Worm (Caenorhabditis elegans) whole organism, L4 larva: ENCODE results near the gene fbxb-96.

Experiments
- ZK337.2 ChIP-seq: fragments of 200-800 bp; sonication (Bioruptor generic); IDR thresholded peaks from 2 replicates; pipeline ENCODE4 v1.3.6; 2022; ENCODE audit warnings: missing genetic modification reagents, missing genetic modification characterization, missing compliant biosample characterization
- aha-1 ChIP-seq: fragments of 150-350 bp; peaks from one replicate; lab custom pipeline; 2014; ENCODE audit warnings: missing biosample characterization, missing genetic modification characterization
- attf-4 ChIP-seq: sonication (generic microtip); optimal IDR thresholded peaks from 3 replicates; lab custom pipeline; 2017; ENCODE audit warnings: missing biosample characterization, missing genetic modification characterization
- ceh-28 ChIP-seq: fragments of 150-350 bp; optimal IDR thresholded peaks from 2 replicates; lab custom pipeline; 2014; ENCODE audit warnings: missing biosample characterization, missing genetic modification reagents, missing genetic modification characterization
- ceh-32 ChIP-seq: sonication (generic microtip); optimal IDR thresholded peaks from 2 replicates; lab custom pipeline; 2016; ENCODE audit warnings: mild to moderate bottlenecking, missing genetic modification characterization, missing compliant biosample characterization; ENCODE audit not compliant: poor library complexity
- ceh-44 ChIP-seq: fragments of 200-800 bp; sonication (Bioruptor generic); IDR thresholded peaks from 2 replicates; pipeline ENCODE4 v1.3.6; 2022; ENCODE audit warnings: missing genetic modification reagents, missing genetic modification characterization, missing compliant biosample characterization
- ceh-62 ChIP-seq: sonication (generic microtip); optimal IDR thresholded peaks from 2 replicates; lab custom pipeline; 2017; ENCODE audit warnings: missing biosample characterization, missing genetic modification characterization
- ceh-82 ChIP-seq: sonication (generic microtip); optimal IDR thresholded peaks from 2 replicates; lab custom pipeline; 2017; ENCODE audit warnings: missing biosample characterization, missing genetic modification characterization
- ces-1 ChIP-seq: fragments of 150-350 bp; sonication (generic microtip); optimal IDR thresholded peaks from 4 replicates; lab custom pipeline; 2014; ENCODE audit warnings: missing biosample characterization, missing genetic modification reagents, missing genetic modification characterization
- ctbp-1 ChIP-seq: fragments of 200-800 bp; sonication (Bioruptor generic); IDR thresholded peaks from 2 replicates; pipeline ENCODE4 v1.3.6; 2022; ENCODE audit warnings: missing genetic modification reagents, missing genetic modification characterization, missing compliant biosample characterization
- daf-16 ChIP-seq, 3 experiments: sonication (generic microtip); optimal IDR thresholded peaks; 2 replicates each; lab custom pipeline; 2016 to 2017; ENCODE audit warnings: missing genetic modification characterization in 3 of 3, missing genetic modification reagents in 3 of 3, mild to moderate bottlenecking in 2 of 3, missing compliant biosample characterization in 2 of 3, missing biosample characterization in 1 of 3, moderate library complexity in 1 of 3
- daf-19 ChIP-seq: fragments of 200-800 bp; sonication (Bioruptor generic); conservative IDR thresholded peaks from 2 replicates; pipeline ENCODE4 v1.3.6; 2022; ENCODE audit warnings: missing genetic modification characterization, missing compliant biosample characterization
- dmd-6 ChIP-seq: fragments of 200-800 bp; sonication (Bioruptor generic); IDR thresholded peaks from 2 replicates; pipeline ENCODE4 v1.3.6; 2022; ENCODE audit warnings: missing genetic modification reagents, missing genetic modification characterization, missing compliant biosample characterization
- dmd-9 ChIP-seq: fragments of 200-800 bp; sonication (Bioruptor generic); IDR thresholded peaks from 2 replicates; pipeline ENCODE4 v1.3.6; 2022; ENCODE audit warnings: missing genetic modification reagents, missing genetic modification characterization, missing compliant biosample characterization
- egl-43 ChIP-seq: fragments of 200-800 bp; sonication (Bioruptor generic); IDR thresholded peaks from 2 replicates; pipeline ENCODE4 v1.3.6; 2022; ENCODE audit warnings: missing genetic modification reagents, missing genetic modification characterization, missing compliant biosample characterization
- fkh-10 ChIP-seq: fragments of 150-350 bp; optimal IDR thresholded peaks from 2 replicates; lab custom pipeline; 2014; ENCODE audit warnings: missing biosample characterization, missing genetic modification reagents, missing genetic modification characterization
- hlh-11 ChIP-seq: fragments of 200-800 bp; sonication (Bioruptor generic); optimal IDR thresholded peaks from 2 replicates; lab custom pipeline; 2018; ENCODE audit warnings: mild to moderate bottlenecking, missing genetic modification characterization, missing compliant biosample characterization
- hmg-1.1 ChIP-seq: fragments of 200-800 bp; sonication (Bioruptor generic); IDR thresholded peaks from 2 replicates; pipeline ENCODE4 v1.3.6; 2022; ENCODE audit warnings: missing genetic modification reagents, missing genetic modification characterization, missing compliant biosample characterization
- jun-1 ChIP-seq: fragments of 150-350 bp; optimal IDR thresholded peaks from 2 replicates; lab custom pipeline; 2014; ENCODE audit warnings: missing biosample characterization, missing genetic modification reagents, missing genetic modification characterization
- lim-7 ChIP-seq: fragments of 200-800 bp; sonication (Bioruptor generic); IDR thresholded peaks from 2 replicates; pipeline ENCODE4 v1.3.6; 2022; ENCODE audit warnings: missing genetic modification characterization, missing compliant biosample characterization
- lin-29 ChIP-seq: fragments of 200-800 bp; sonication (Bioruptor generic); IDR thresholded peaks from 2 replicates; pipeline ENCODE4 v1.3.6; 2022; ENCODE audit warnings: missing genetic modification reagents, missing genetic modification characterization, missing compliant biosample characterization
- lin-39 ChIP-seq: fragments of 150-350 bp; optimal IDR thresholded peaks from 2 replicates; lab custom pipeline; 2014; ENCODE audit warnings: missing biosample characterization, missing genetic modification reagents, missing genetic modification characterization
- madf-5 ChIP-seq, 2 experiments: fragments of 200-800 bp; sonication (Bioruptor generic); IDR thresholded peaks; 2 replicates each; pipeline ENCODE4 v1.3.6; 2022; ENCODE audit warnings: missing compliant biosample characterization in 2 of 2, missing genetic modification characterization in 2 of 2
- madf-9 ChIP-seq: fragments of 200-800 bp; sonication (Bioruptor generic); conservative IDR thresholded peaks from 2 replicates; pipeline ENCODE4 v1.3.6; 2022; ENCODE audit warnings: missing genetic modification reagents, missing genetic modification characterization, missing compliant biosample characterization
- mxl-2 ChIP-seq: fragments of 200-800 bp; sonication (Bioruptor generic); conservative IDR thresholded peaks from 2 replicates; pipeline ENCODE4 v1.3.6; 2022; ENCODE audit warnings: missing genetic modification reagents, missing genetic modification characterization, missing compliant biosample characterization
- nhr-10 ChIP-seq: fragments of 150-350 bp; optimal IDR thresholded peaks from 2 replicates; lab custom pipeline; 2014; ENCODE audit warnings: missing biosample characterization, missing genetic modification characterization
- nhr-41 ChIP-seq: fragments of 200-800 bp; sonication (Bioruptor generic); IDR thresholded peaks from 2 replicates; pipeline ENCODE4 v1.3.6; 2022; ENCODE audit warnings: missing genetic modification reagents, missing genetic modification characterization, missing compliant biosample characterization
- nhr-77 ChIP-seq: fragments of 150-350 bp; optimal IDR thresholded peaks from 2 replicates; lab custom pipeline; 2014; ENCODE audit warnings: missing biosample characterization, missing genetic modification characterization
- pha-4 ChIP-seq, 2 experiments: fragments of 150-350 bp in 1 of 2; fragments of 200-800 bp in 1 of 2; sonication (Bioruptor generic) in 1 of 2; IDR thresholded peaks in 1 of 2; optimal IDR thresholded peaks in 1 of 2; 2 replicates each; pipeline versions ENCODE4 v1.3.6 to Lab custom; 2014 to 2022; ENCODE audit warnings: missing genetic modification characterization in 2 of 2, missing genetic modification reagents in 2 of 2, missing biosample characterization in 1 of 2, missing compliant biosample characterization in 1 of 2
- saeg-2 ChIP-seq: fragments of 200-800 bp; sonication (Bioruptor generic); IDR thresholded peaks from 2 replicates; pipeline ENCODE4 v1.3.6; 2022; ENCODE audit warnings: missing genetic modification reagents, missing genetic modification characterization, missing compliant biosample characterization
- sdz-12 ChIP-seq: fragments of 200-800 bp; sonication (Bioruptor generic); optimal IDR thresholded peaks from 2 replicates; lab custom pipeline; 2018; ENCODE audit warnings: mild to moderate bottlenecking, missing genetic modification characterization, missing compliant biosample characterization
- set-16 ChIP-seq: fragments of 200-800 bp; sonication (Bioruptor generic); IDR thresholded peaks from 2 replicates; pipeline ENCODE4 v1.3.6; 2022; ENCODE audit warnings: missing genetic modification reagents, missing genetic modification characterization, missing compliant biosample characterization
- skn-1 ChIP-seq: fragments of 150-350 bp; optimal IDR thresholded peaks from 2 replicates; lab custom pipeline; 2014; ENCODE audit warnings: missing biosample characterization, missing genetic modification characterization
- snpc-4 ChIP-seq: fragments of 150-350 bp; optimal IDR thresholded peaks from 2 replicates; lab custom pipeline; 2014; ENCODE audit warnings: missing biosample characterization, missing genetic modification characterization
- spr-1 ChIP-seq: sonication (generic microtip); optimal IDR thresholded peaks from 2 replicates; lab custom pipeline; 2016; ENCODE audit warnings: mild to moderate bottlenecking, missing genetic modification characterization, missing compliant biosample characterization
- spr-3 ChIP-seq: fragments of 200-800 bp; sonication (Bioruptor generic); optimal IDR thresholded peaks from 2 replicates; lab custom pipeline; 2018; ENCODE audit warnings: mild to moderate bottlenecking, missing genetic modification characterization, missing compliant biosample characterization
- tag-97 ChIP-seq: fragments of 200-800 bp; sonication (Bioruptor generic); IDR thresholded peaks from 2 replicates; pipeline ENCODE4 v1.3.6; 2022; ENCODE audit warnings: missing genetic modification characterization, missing compliant biosample characterization
- unc-62 ChIP-seq, 3 experiments: fragments of 150-350 bp in 1 of 3; sonication (generic microtip); optimal IDR thresholded peaks in 2 of 3; peaks in 1 of 3; 1 replicate in 1 of 3; 2 replicates in 2 of 3; lab custom pipeline; 2014 to 2017; ENCODE audit warnings: missing biosample characterization in 3 of 3, missing genetic modification characterization in 3 of 3, missing genetic modification reagents in 3 of 3, missing genotype in 1 of 3
- zag-1 ChIP-seq: fragments of 150-350 bp; optimal IDR thresholded peaks from 2 replicates; lab custom pipeline; 2014; ENCODE audit warnings: missing biosample characterization, missing genetic modification characterization
- zfp-3 ChIP-seq: fragments of 200-800 bp; sonication (Bioruptor generic); conservative IDR thresholded peaks from 2 replicates; pipeline ENCODE4 v1.3.6; 2022; ENCODE audit warnings: missing genetic modification reagents, missing genetic modification characterization, missing compliant biosample characterization
- ztf-11 ChIP-seq: fragments of 150-350 bp; optimal IDR thresholded peaks from 2 replicates; lab custom pipeline; 2014; ENCODE audit warnings: missing biosample characterization, missing genetic modification characterization
- ztf-7 ChIP-seq: fragments of 150-350 bp; optimal IDR thresholded peaks from 2 replicates; lab custom pipeline; 2014; ENCODE audit warnings: missing biosample characterization, missing genetic modification characterization

Gene fbxb-96

DNA sequence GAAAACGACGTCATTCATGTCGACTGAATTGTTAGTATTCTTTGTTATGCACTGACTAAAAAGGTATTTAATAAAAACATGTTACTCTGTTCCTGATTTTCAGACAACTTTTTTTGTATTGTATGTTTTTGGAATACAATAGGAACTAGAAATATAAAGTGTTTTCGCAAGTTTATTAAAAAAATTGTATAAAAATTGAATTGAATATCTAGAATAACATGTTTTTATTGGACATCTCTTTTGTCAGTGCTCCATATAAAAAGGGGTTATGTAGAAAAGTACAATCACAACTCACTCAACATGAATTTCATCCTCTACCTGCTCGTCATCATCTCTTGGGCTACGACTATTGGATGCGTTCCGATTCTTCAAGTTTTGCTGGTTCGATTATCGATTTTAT lies 45.1 kb upstream of the fbxb-96 start, which contains the start of gene C46F9.5:
C46F9.5 (plus strand) TSS at position 301 of the 400 bp plus-strand sequence.
- TF ChIP-seq daf-19 (GFP tag; lab: Robert Waterston, UW) = no peak
- TF ChIP-seq zfp-3 (GFP tag; lab: Robert Waterston, UW) = no peak
- no peak for TF ChIP-seq zag-1 (tag; lab: Kevin White, UChicago)
- TF ChIP-seq ceh-28 (tag; lab: Kevin White, UChicago) = no peak
- TF ChIP-seq skn-1 (tag; lab: Kevin White, UChicago) = no peak
- TF ChIP-seq nhr-77 (tag; lab: Kevin White, UChicago) = no peak
- TF ChIP-seq fkh-10 = no peak
- no peak for TF ChIP-seq egl-43
- no peak for TF ChIP-seq sdz-12 (GFP tag; lab: Kevin White, UChicago)
- no peak for TF ChIP-seq hlh-11
- no peak for TF ChIP-seq dmd-6 (GFP tag; lab: Robert Waterston, UW)
- TF ChIP-seq ceh-32 (tag; lab: Kevin White, UChicago) = no peak
- no peak for TF ChIP-seq ceh-44 (GFP tag; lab: Robert Waterston, UW)
- no peak for TF ChIP-seq ces-1
- no peak for TF ChIP-seq lim-7
- no peak for TF ChIP-seq jun-1

DNA sequence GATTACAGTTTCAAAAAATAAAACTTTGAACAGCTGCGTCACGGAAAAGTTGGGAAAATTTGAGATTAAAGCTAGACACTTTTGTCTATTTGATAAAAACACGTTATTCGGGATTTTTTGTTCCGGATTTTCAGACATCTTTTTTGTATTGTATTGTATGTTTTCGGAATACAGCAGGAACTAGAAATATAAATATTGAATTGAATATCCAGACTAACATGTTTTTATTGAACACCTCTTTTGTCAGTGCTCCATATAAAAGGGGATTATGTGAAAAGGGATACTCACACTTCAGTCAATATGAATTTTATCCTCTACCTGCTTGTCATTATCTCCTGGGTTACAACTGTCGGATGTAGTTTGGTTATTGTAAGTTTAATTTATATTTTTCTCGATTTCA lies 43.7 kb upstream of the fbxb-96 start, which contains the start of gene C16C4.1:
C16C4.1 (plus strand) TSS at position 301 of the 400 bp plus-strand sequence.
- TF ChIP-seq ztf-11 (tag; lab: Kevin White, UChicago) = no peak
- TF ChIP-seq hmg-1.1 (GFP tag; lab: Robert Waterston, UW) = no peak
- TF ChIP-seq lin-39 (tag; lab: Kevin White, UChicago) = no peak
- TF ChIP-seq madf-9 (GFP tag; lab: Robert Waterston, UW) = no peak
- TF ChIP-seq ztf-7 (tag; lab: Kevin White, UChicago) = no peak
- TF ChIP-seq ceh-82 (tag; lab: Kevin White, UChicago) = no peak
- TF ChIP-seq spr-3 (GFP tag; lab: Kevin White, UChicago) = no peak
- no peak for TF ChIP-seq snpc-4 (tag; lab: Kevin White, UChicago)
- no peak for TF ChIP-seq madf-5 (GFP tag; IDR thresholded peaks at IDR 0.05; lab: Robert Waterston, UW)
- no peak for TF ChIP-seq skn-1 (tag; lab: Kevin White, UChicago)
- no peak for TF ChIP-seq attf-4
- TF ChIP-seq ZK337.2 = no peak
- TF ChIP-seq saeg-2 = no peak
- no peak for TF ChIP-seq ceh-44 (GFP tag; lab: Robert Waterston, UW)
- TF ChIP-seq nhr-41 = no peak
- no peak for TF ChIP-seq pha-4 (GFP tag; IDR thresholded peaks at IDR 0.05; lab: Robert Waterston, UW)
- TF ChIP-seq pha-4 (tag; optimal IDR thresholded peaks at IDR 0.05; lab: Kevin White, UChicago) = no peak
- TF ChIP-seq dmd-9 (GFP tag; lab: Robert Waterston, UW) = no peak
- no peak for TF ChIP-seq ceh-62 (tag; lab: Kevin White, UChicago)

DNA sequence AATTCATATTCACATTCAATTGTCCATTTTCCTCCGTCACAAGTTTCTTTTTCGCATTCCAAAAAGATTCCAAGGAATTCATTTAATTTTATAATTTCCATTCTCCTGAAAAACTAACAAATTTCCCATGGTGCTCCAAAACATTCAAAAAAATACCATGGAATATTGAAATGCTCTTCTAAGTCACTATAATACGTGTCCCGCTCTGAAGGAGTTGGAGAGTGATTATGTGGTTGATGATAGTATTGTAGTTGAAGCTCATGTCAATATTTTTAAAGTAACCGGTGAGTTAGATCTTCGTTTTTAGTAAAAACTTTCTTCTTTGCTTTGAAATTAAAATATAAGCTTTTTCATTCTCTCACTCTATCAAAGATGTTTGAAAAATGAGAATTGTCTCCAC lies 40.5 kb upstream of the fbxb-96 start, which contains the start of gene math-9:
math-9 (minus strand) TSS at position 101 of the 400 bp plus-strand sequence.
- TF ChIP-seq lin-39 (tag; lab: Kevin White, UChicago) (no peak), dmd-6 (GFP tag; lab: Robert Waterston, UW) (no peak), lin-29 (GFP tag; lab: Robert Waterston, UW) (no peak), nhr-10 (no peak), daf-16 (GFP tag; optimal IDR thresholded peaks at IDR 0.05; lab: Kevin White, UChicago) (no peak), daf-16 (tag; optimal IDR thresholded peaks at IDR 0.05; lab: Kevin White, UChicago) (no peak), unc-62 (GFP tag; optimal IDR thresholded peaks at IDR 0.05 in 1 of 2; lab: Kevin White, UChicago) (no peak), unc-62 (tag; optimal IDR thresholded peaks at IDR 0.05; lab: Kevin White, UChicago) (no peak), spr-1 (no peak), aha-1 (tag; lab: Kevin White, UChicago) (no peak), tag-97 (GFP tag; lab: Robert Waterston, UW) (no peak), ceh-62 (tag; lab: Kevin White, UChicago) (no peak), fkh-10 (no peak), dmd-9 (GFP tag; lab: Robert Waterston, UW) (no peak), ctbp-1 (GFP tag; lab: Robert Waterston, UW) (no peak), hlh-11 (no peak), set-16 (GFP tag; lab: Robert Waterston, UW) (no peak), mxl-2 (GFP tag; lab: Robert Waterston, UW) (no peak), jun-1 (no peak)
- TF ChIP-seq, all 104 proteins: peak for 0
